Fruit fly (Drosophila melanogaster) whole organism, embryonic: ENCODE results near the gene CG46458.

Experiments
- ATbp ChIP-seq: fragments of 200-800 bp; sonication (Bioruptor generic); optimal IDR thresholded peaks from 2 replicates; lab custom pipeline; 2017; ENCODE audit warnings: missing biosample characterization, mild to moderate bottlenecking, missing genetic modification characterization, missing genetic modification reagents
- CG10267 ChIP-seq: fragments of 200-800 bp; sonication (Bioruptor generic); optimal IDR thresholded peaks from 2 replicates; lab custom pipeline; 2018; ENCODE audit warnings: missing biosample characterization, mild to moderate bottlenecking, missing genetic modification characterization, moderate library complexity
- CG10979 ChIP-seq: fragments of 200-800 bp; sonication (Bioruptor generic); optimal IDR thresholded peaks from 2 replicates; lab custom pipeline; 2018; ENCODE audit warnings: missing biosample characterization, mild to moderate bottlenecking, missing genetic modification characterization, moderate library complexity
- CG11696 ChIP-seq: fragments of 200-800 bp; sonication (Bioruptor generic); IDR thresholded peaks from 2 replicates; pipeline ENCODE4 v1.3.6; 2022; ENCODE audit warnings: missing biosample characterization, missing genetic modification characterization
- CG12391 ChIP-seq: fragments of 200-800 bp; sonication (Bioruptor generic); optimal IDR thresholded peaks from 3 replicates; lab custom pipeline; 2018; ENCODE audit warnings: missing biosample characterization, mild to moderate bottlenecking, missing genetic modification characterization, moderate library complexity
- CG13775 ChIP-seq: fragments of 200-800 bp; sonication (Bioruptor generic); optimal IDR thresholded peaks from 3 replicates; lab custom pipeline; 2017; ENCODE audit warnings: missing biosample characterization, mild to moderate bottlenecking, missing genetic modification characterization
- CG14710 ChIP-seq: fragments of 200-800 bp; sonication (Bioruptor generic); optimal IDR thresholded peaks from 3 replicates; lab custom pipeline; 2019; ENCODE audit warnings: missing biosample characterization, mild to moderate bottlenecking, missing genetic modification characterization, moderate library complexity
- CG1529 ChIP-seq: fragments of 200-800 bp; sonication (Bioruptor generic); optimal IDR thresholded peaks from 3 replicates; lab custom pipeline; 2018; ENCODE audit warnings: missing biosample characterization, missing genetic modification characterization
- CG15479 ChIP-seq: fragments of 200-800 bp; sonication (Bioruptor generic); optimal IDR thresholded peaks from 3 replicates; lab custom pipeline; 2019; ENCODE audit warnings: missing biosample characterization, mild to moderate bottlenecking, missing genetic modification characterization, moderate library complexity
- CG15696 ChIP-seq: fragments of 200-800 bp; sonication (Bioruptor generic); optimal IDR thresholded peaks from 2 replicates; lab custom pipeline; 2019; ENCODE audit warnings: missing biosample characterization, mild to moderate bottlenecking, missing genetic modification characterization, moderate library complexity
- CG16779 ChIP-seq: fragments of 200-800 bp; sonication (Bioruptor generic); IDR thresholded peaks from 2 replicates; pipeline ENCODE4 v1.3.6; 2022; ENCODE audit warnings: missing biosample characterization, missing genetic modification characterization
- CG16815 ChIP-seq: fragments of 200-800 bp; sonication (Bioruptor generic); optimal IDR thresholded peaks from 3 replicates; lab custom pipeline; 2017; ENCODE audit warnings: missing biosample characterization, mild to moderate bottlenecking, missing genetic modification characterization
- CG18262 ChIP-seq: fragments of 200-800 bp; optimal IDR thresholded peaks from 3 replicates; lab custom pipeline; 2019; ENCODE audit warnings: missing biosample characterization, mild to moderate bottlenecking, missing genetic modification characterization, moderate library complexity
- CG2199 ChIP-seq: fragments of 200-800 bp; sonication (Bioruptor generic); IDR thresholded peaks from 3 replicates; pipeline ENCODE4 v1.3.6; 2022; ENCODE audit warnings: missing biosample characterization, missing genetic modification characterization
- CG2712 ChIP-seq: fragments of 200-800 bp; optimal IDR thresholded peaks from 3 replicates; lab custom pipeline; 2019; ENCODE audit warnings: missing biosample characterization, mild to moderate bottlenecking, missing genetic modification characterization, moderate library complexity
- CG31441 ChIP-seq: fragments of 200-800 bp; sonication (Bioruptor generic); IDR thresholded peaks from 2 replicates; pipeline ENCODE4 v1.3.6; 2022; ENCODE audit warnings: missing biosample characterization, missing genetic modification characterization
- CG3995 ChIP-seq: fragments of 200-800 bp; sonication (Bioruptor generic); optimal IDR thresholded peaks from 3 replicates; lab custom pipeline; 2016; ENCODE audit warnings: missing biosample characterization, missing genetic modification characterization
- CG4707 ChIP-seq: fragments of 200-800 bp; sonication (Bioruptor generic); optimal IDR thresholded peaks from 2 replicates; lab custom pipeline; 2018; ENCODE audit warnings: missing biosample characterization, mild to moderate bottlenecking, missing genetic modification characterization, moderate library complexity
- CG7357 ChIP-seq: fragments of 200-800 bp; sonication (Bioruptor generic); IDR thresholded peaks from 3 replicates; pipeline ENCODE4 v1.3.6; 2022; ENCODE audit warnings: missing biosample characterization, missing genetic modification characterization
- CG7556 ChIP-seq: fragments of 200-800 bp; sonication (Bioruptor generic); optimal IDR thresholded peaks from 2 replicates; lab custom pipeline; 2017; ENCODE audit warnings: missing biosample characterization, mild to moderate bottlenecking, missing genetic modification characterization
- CG8765 ChIP-seq: fragments of 200-800 bp; sonication (Bioruptor generic); IDR thresholded peaks from 2 replicates; pipeline ENCODE4 v1.3.6; 2022; ENCODE audit warnings: missing biosample characterization, missing genetic modification characterization
- CG9437 ChIP-seq: fragments of 200-800 bp; sonication (Bioruptor generic); optimal IDR thresholded peaks from 2 replicates; lab custom pipeline; 2018; ENCODE audit warnings: missing biosample characterization, mild to moderate bottlenecking, missing genetic modification characterization
- CG9932 ChIP-seq: fragments of 200-800 bp; sonication (Bioruptor generic); IDR thresholded peaks from 2 replicates; pipeline ENCODE4 v1.3.6; 2022; ENCODE audit warnings: missing biosample characterization, missing genetic modification characterization
- Deaf1 ChIP-seq: fragments of 200-800 bp; optimal IDR thresholded peaks from 3 replicates; lab custom pipeline; 2019; ENCODE audit warnings: missing biosample characterization, mild to moderate bottlenecking, missing genetic modification characterization, moderate library complexity
- Gsc ChIP-seq: fragments of 200-800 bp; sonication (Bioruptor generic); IDR thresholded peaks from 2 replicates; pipeline ENCODE4 v1.3.6; 2022; ENCODE audit warnings: missing biosample characterization, missing genetic modification characterization
- Hand ChIP-seq: fragments of 200-800 bp; sonication (Bioruptor generic); optimal IDR thresholded peaks from 2 replicates; lab custom pipeline; 2017; ENCODE audit warnings: mild to moderate bottlenecking, missing biosample characterization, missing genetic modification reagents, missing genetic modification characterization
- Rx ChIP-seq: fragments of 200-800 bp; sonication (Bioruptor generic); IDR thresholded peaks from 2 replicates; pipeline ENCODE4 v1.3.6; 2022; ENCODE audit warnings: missing biosample characterization, missing genetic modification characterization
- Sox102F ChIP-seq: fragments of 200-800 bp; sonication (Bioruptor generic); optimal IDR thresholded peaks from 2 replicates; lab custom pipeline; 2018; ENCODE audit warnings: missing biosample characterization, mild to moderate bottlenecking, missing genetic modification characterization, moderate library complexity
- abd-A ChIP-seq: fragments of 200-800 bp; sonication (Bioruptor generic); optimal IDR thresholded peaks from 3 replicates; lab custom pipeline; 2019; ENCODE audit warnings: missing biosample characterization, mild to moderate bottlenecking, missing genetic modification characterization, moderate library complexity
- ase ChIP-seq: fragments of 200-800 bp; sonication (Bioruptor generic); IDR thresholded peaks from 3 replicates; pipeline ENCODE4 v1.3.6; 2022; ENCODE audit warnings: missing biosample characterization, missing genetic modification characterization
- az2 ChIP-seq: fragments of 200-800 bp; sonication (Bioruptor generic); optimal IDR thresholded peaks from 3 replicates; lab custom pipeline; 2016; ENCODE audit warnings: missing biosample characterization, missing genetic modification characterization
- bsh ChIP-seq, 2 experiments: fragments of 200-800 bp; sonication (Bioruptor generic); optimal IDR thresholded peaks; 2 replicates each; lab custom pipeline; 2017 to 2018; ENCODE audit warnings: mild to moderate bottlenecking in 2 of 2, missing biosample characterization in 2 of 2, missing genetic modification characterization in 2 of 2, moderate library complexity in 1 of 2
- chinmo ChIP-seq: fragments of 200-800 bp; sonication (Bioruptor generic); IDR thresholded peaks from 4 replicates; pipeline ENCODE4 v1.3.6; 2022; ENCODE audit warnings: missing biosample characterization, missing genetic modification characterization; ENCODE audit not compliant: partially characterized antibody
- ci ChIP-seq: fragments of 200-800 bp; sonication (Bioruptor generic); IDR thresholded peaks from 3 replicates; pipeline ENCODE4 v1.3.6; 2022; ENCODE audit warnings: missing biosample characterization, missing genetic modification characterization
- crol ChIP-seq: fragments of 200-800 bp; sonication (Bioruptor generic); IDR thresholded peaks from 2 replicates; pipeline ENCODE4 v1.3.6; 2022; ENCODE audit warnings: missing biosample characterization, missing genetic modification characterization
- dmrt11E ChIP-seq: fragments of 200-800 bp; sonication (Bioruptor generic); optimal IDR thresholded peaks from 3 replicates; lab custom pipeline; 2018; ENCODE audit warnings: missing biosample characterization, mild to moderate bottlenecking, missing genetic modification characterization, moderate library complexity
- gem ChIP-seq: fragments of 200-800 bp; sonication (Bioruptor generic); optimal IDR thresholded peaks from 2 replicates; lab custom pipeline; 2019; ENCODE audit warnings: missing biosample characterization, mild to moderate bottlenecking, missing genetic modification characterization, moderate library complexity
- gro ChIP-seq: fragments of 200-800 bp; sonication (Bioruptor generic); optimal IDR thresholded peaks from 2 replicates; lab custom pipeline; 2016; ENCODE audit warnings: missing biosample characterization, missing genetic modification characterization
- ham ChIP-seq: fragments of 200-800 bp; sonication (Bioruptor generic); IDR thresholded peaks from 2 replicates; pipeline ENCODE4 v1.3.6; 2022; ENCODE audit warnings: missing biosample characterization, missing genetic modification characterization
- her ChIP-seq: fragments of 200-800 bp; sonication (Bioruptor generic); optimal IDR thresholded peaks from 2 replicates; lab custom pipeline; 2016; ENCODE audit warnings: missing biosample characterization, missing genetic modification characterization
- lab ChIP-seq: fragments of 200-800 bp; sonication (Bioruptor generic); optimal IDR thresholded peaks from 3 replicates; lab custom pipeline; 2017; ENCODE audit warnings: missing biosample characterization, missing genetic modification characterization, mild to moderate bottlenecking, moderate library complexity, missing genetic modification reagents
- lola ChIP-seq, 3 experiments: fragments of >200 bp in 2 of 3; fragments of 200-800 bp in 1 of 3; sonication (Bioruptor generic) in 1 of 3; optimal IDR thresholded peaks; 2 replicates each; lab custom pipeline; 2017 to 2019; ENCODE audit warnings: missing biosample characterization in 3 of 3, missing genetic modification characterization in 3 of 3, mild to moderate bottlenecking in 1 of 3, moderate library complexity in 1 of 3
- mam ChIP-seq: fragments of 200-800 bp; sonication (Bioruptor generic); optimal IDR thresholded peaks from 3 replicates; lab custom pipeline; 2016; ENCODE audit warnings: missing biosample characterization, missing genetic modification characterization
- pum ChIP-seq: fragments of 200-800 bp; sonication (Bioruptor generic); optimal IDR thresholded peaks from 2 replicates; lab custom pipeline; 2016; ENCODE audit warnings: missing biosample characterization, missing genetic modification characterization
- sens ChIP-seq: fragments of 200-800 bp; sonication (Bioruptor generic); peaks from one replicate; lab custom pipeline; 2016; ENCODE audit warnings: missing biosample characterization, missing genetic modification characterization
- slbo ChIP-seq: fragments of 200-800 bp; sonication (Bioruptor generic); IDR thresholded peaks from 2 replicates; pipeline ENCODE4 v1.3.6; 2022; ENCODE audit warnings: missing biosample characterization, missing genetic modification characterization
- yki ChIP-seq: fragments of >200 bp; optimal IDR thresholded peaks from 3 replicates; lab custom pipeline; 2018
- zen2 ChIP-seq: fragments of 200-800 bp; sonication (Bioruptor generic); IDR thresholded peaks from 3 replicates; pipeline ENCODE4 v1.3.6; 2022; ENCODE audit warnings: missing biosample characterization, missing genetic modification characterization; ENCODE audit not compliant: partially characterized antibody

The CG46458 gene

DNA sequence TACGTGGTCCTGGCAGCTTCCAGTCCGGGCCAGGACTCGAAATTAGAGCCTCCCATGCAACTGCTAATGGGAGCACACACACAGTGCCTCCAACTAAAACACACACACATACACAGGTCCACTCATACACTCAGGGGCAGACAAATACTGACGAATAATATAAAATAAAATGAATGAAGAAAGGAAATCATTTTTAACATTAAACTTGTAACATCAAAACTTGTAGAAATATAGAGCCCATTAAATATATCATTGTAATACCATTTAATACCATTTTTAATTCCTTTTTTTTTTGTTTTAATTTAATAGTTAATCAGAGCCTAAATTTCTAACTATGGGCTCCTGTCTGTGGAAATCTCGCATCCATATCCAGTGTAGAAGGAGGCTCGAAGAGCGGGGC is 23.0 kb downstream of the CG46458 start (continued):
- TF ChIP-seq CG10267 (tag; lab: Kevin White, UChicago), result peak; percentile 21
- TF ChIP-seq CG7357, result no peak
- no peak for TF ChIP-seq Hand
- no peak for TF ChIP-seq gro (GFP tag; lab: Kevin White, UChicago)
- TF ChIP-seq CG15696 (tag; lab: Kevin White, UChicago), result peak; percentile 40
- TF ChIP-seq CG4707, result no peak
- peak; percentile 86 for TF ChIP-seq CG11696 (GFP tag; lab: Robert Waterston, UW)
- no peak for TF ChIP-seq CG2199
- TF ChIP-seq dmrt11E (tag; lab: Kevin White, UChicago), result peak; percentile 31
- TF ChIP-seq CG18262 (tag; lab: Kevin White, UChicago), result peak; percentile 28
- TF ChIP-seq CG10979 (tag; lab: Kevin White, UChicago), result peak; percentile 21
- TF ChIP-seq zen2 (GFP tag; lab: Robert Waterston, UW), result no peak
- TF ChIP-seq, all 482 proteins: peak for 15

DNA sequence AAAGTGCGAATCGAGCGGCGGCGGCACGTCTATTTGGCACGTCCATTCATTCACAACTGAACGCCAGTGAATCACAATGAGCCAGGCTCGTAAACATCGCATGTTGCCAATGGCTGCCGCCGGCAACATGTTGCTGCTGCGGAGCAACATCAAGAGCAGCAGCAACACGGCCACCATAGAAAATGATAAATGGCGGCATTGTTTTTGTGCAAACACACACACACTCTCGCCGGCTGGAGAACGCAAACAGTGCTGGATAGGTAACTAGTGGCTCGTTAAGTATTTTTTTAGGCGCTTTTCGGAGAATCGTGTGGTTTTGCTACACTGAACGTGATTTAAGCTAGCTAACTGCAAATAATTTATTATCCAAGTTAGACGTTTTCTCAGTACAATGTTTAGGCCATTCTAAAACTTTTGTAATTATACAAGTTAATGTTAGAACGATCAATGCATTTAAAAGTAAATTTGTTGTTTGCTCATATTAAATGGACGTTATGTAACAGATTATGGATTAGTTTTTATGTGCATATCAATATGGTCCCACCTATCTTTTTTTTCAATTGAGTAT is 25.3 kb downstream of the CG46458 start:
- TF ChIP-seq CG31441 (GFP tag; lab: Robert Waterston, UW) (0 out of 2 replicates have a peak, but pooled peaks have one; percentile 30), pum (peak; percentile 4), bsh (GFP tag; optimal IDR thresholded peaks at IDR 0.05; lab: Kevin White, UChicago) (peak in 1 of 2 experiments; percentile 0), CG1529 (GFP tag; lab: Kevin White, UChicago) (no peak), her (peak; percentile 23), ATbp (GFP tag; lab: Kevin White, UChicago) (no peak), CG16779 (GFP tag; lab: Robert Waterston, UW) (0 out of 2 replicates have a peak, but pooled peaks have one; percentile 52), CG16815 (peak; percentile 5), CG13775 (GFP tag; lab: Kevin White, UChicago) (peak; percentile 22), CG14710 (tag; lab: Kevin White, UChicago) (peak; percentile 10), CG9932 (GFP tag; lab: Robert Waterston, UW) (0 out of 2 replicates have a peak, but pooled peaks have one; percentile 21), Deaf1 (tag; lab: Kevin White, UChicago) (peak; percentile 9), slbo (GFP tag; lab: Robert Waterston, UW) (peak; percentile 22; the same call in 1 of the 2 replicates), CG8765 (GFP tag; lab: Robert Waterston, UW) (no peak), Sox102F (GFP tag; lab: Kevin White, UChicago) (peak; percentile 8), yki (lab: Kevin White, UChicago) (no peak), CG9437 (peak; percentile 59), lab (GFP tag; lab: Kevin White, UChicago) (peak; percentile 3), CG7556 (GFP tag; lab: Kevin White, UChicago) (peak; percentile 44), crol (GFP tag; lab: Robert Waterston, UW) (no peak), CG12391 (tag; lab: Kevin White, UChicago) (peak; percentile 34), sens (GFP tag; lab: Kevin White, UChicago) (peak; percentile 80), gem (tag; lab: Kevin White, UChicago) (peak; percentile 37), CG15479 (GFP tag; lab: Kevin White, UChicago) (peak; percentile 53), ase (GFP tag; lab: Robert Waterston, UW) (no peak), CG2712 (tag; lab: Kevin White, UChicago) (peak; percentile 85), ham (GFP tag; lab: Robert Waterston, UW) (no peak), CG10267 (tag; lab: Kevin White, UChicago) (peak; percentile 9), az2 (GFP tag; lab: Kevin White, UChicago) (peak; percentile 22), abd-A (peak; percentile 23), mam (GFP tag; lab: Kevin White, UChicago) (peak; percentile 6), ci (GFP tag; lab: Robert Waterston, UW) (peak; percentile 51; the same call in 1 of the 3 replicates), Rx (GFP tag; lab: Robert Waterston, UW) (no peak), lola (GFP tag; optimal IDR thresholded peaks at IDR 0.05; lab: Kevin White, UChicago) (peak in 1 of 3 experiments; percentile 46), Gsc (no peak), CG3995 (no peak), chinmo (GFP tag; lab: Robert Waterston, UW) (0 out of 4 replicates have a peak, but pooled peaks have one; percentile 48)
